Fruit fly (Drosophila melanogaster) S2 (cell line): ENCODE results near the gene CG43897.

Experiments
- CG8478 ChIP-seq: fragments of >200 bp; optimal IDR thresholded peaks from 2 replicates; lab custom pipeline; 2018
- CTCF ChIP-seq, 2 experiments: fragments of >200 bp; optimal IDR thresholded peaks; 2 replicates each; lab custom pipeline; 2018

- TF ChIP-seq CG8478 (lab: Kevin White, UChicago) (no peak), CTCF (optimal IDR thresholded peaks at IDR 0.05; lab: Kevin White, UChicago) (no peak)
Observed at dm6 chr3L:9855784-9856426, 42.3 kb downstream of the CG43897 start.
